Worm (Caenorhabditis elegans): ENCODE data around the gene T07D3.9.

DNA sequence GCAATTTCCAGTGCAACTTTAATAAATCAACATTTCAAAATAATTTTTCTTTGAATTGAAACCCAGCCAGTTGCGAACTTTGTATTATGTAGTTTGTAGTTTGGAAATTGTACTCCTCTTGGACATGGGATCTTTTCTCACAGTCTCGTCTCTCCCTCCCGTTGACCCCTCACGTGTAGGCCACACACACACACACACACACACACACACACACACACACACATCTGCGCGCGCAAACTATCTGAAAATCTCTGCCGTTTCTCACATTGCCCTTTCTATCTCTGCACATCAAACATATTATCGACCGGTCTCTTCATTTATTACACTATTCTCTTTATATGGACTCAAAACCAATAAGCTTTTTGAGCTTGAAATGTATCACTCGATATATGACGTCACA lies 40.1 kb upstream of the T07D3.9 start, which contains the start of gene fbxc-36:
- TF ChIP-seq him-1 (tag; optimal IDR thresholded peaks at IDR 0.05) (no peak), dao-5 (tag; optimal IDR thresholded peaks at IDR 0.05) (no peak), W03F9.2 (tag; optimal IDR thresholded peaks at IDR 0.05) (no peak)

Measured in whole organism, L4/young adult.